Fruit fly (Drosophila melanogaster): ENCODE results near the gene Acp1.

DNA sequence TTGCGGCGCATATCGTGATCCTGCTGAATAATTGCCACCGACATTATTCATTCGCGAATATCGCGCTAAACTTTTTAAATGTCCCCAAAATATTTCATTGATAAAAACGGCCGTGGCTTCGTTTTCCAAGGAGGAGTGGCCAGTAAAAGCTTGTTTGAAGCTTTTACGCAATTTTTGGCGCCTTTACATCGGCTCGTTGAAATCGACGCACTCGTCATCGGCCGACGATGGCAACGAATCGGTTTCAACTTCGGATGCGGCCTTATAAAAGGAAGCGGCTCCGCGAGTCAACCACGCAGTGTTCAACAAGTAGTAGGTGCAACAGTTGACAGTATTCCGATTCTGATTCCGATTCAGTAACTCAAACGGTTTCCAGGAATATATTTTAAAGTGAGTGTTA lies 26.0 kb upstream of the Acp1 start, which contains the start of gene CG7191:
- TF ChIP-seq CG14655 (GFP tag; optimal IDR thresholded peaks at IDR 0.05) = no peak
- no peak for TF ChIP-seq CG8159 (tag; optimal IDR thresholded peaks at IDR 0.05)
- TF ChIP-seq Snoo (tag; optimal IDR thresholded peaks at IDR 0.05) = no peak

Data from whole organism, pupa.